Fruit fly (Drosophila melanogaster): ENCODE data around the gene CG7968.
A peak's percentile ranks its signal among the peaks of the same experiment; 100 is the strongest.

The CG7968 gene

dm6 chr2L:13835002-13835910, 13.9 kb upstream of the CG7968 start, which contains the start of the genes mRpS23 and CenG1A (continued):
- TF ChIP-seq CG14965 (GFP tag; optimal IDR thresholded peaks at IDR 0.05; ENCODE audit: borderline replicate concordance) (peak; percentile 93), pum (GFP tag; optimal IDR thresholded peaks at IDR 0.05) (peak; percentile 100), B-H2 (GFP tag; optimal IDR thresholded peaks at IDR 0.05) (peak; percentile 99), bab2 (GFP tag; optimal IDR thresholded peaks at IDR 0.05) (peak; percentile 100), pb (GFP tag; optimal IDR thresholded peaks at IDR 0.05) (peak; percentile 99), Jarid2 (GFP tag; optimal IDR thresholded peaks at IDR 0.05) (peak; percentile 97), tio (GFP tag; optimal IDR thresholded peaks at IDR 0.05) (no peak), nau (GFP tag; optimal IDR thresholded peaks at IDR 0.05) (peak; percentile 100), CG34422 (GFP tag; IDR thresholded peaks at IDR 0.05) (peak; percentile 100), CG7963 (GFP tag; IDR thresholded peaks at IDR 0.05; ENCODE audit: partially characterized antibody) (peak; percentile 74; the same call in 2 of the 3 replicates), CG17568 (GFP tag; optimal IDR thresholded peaks at IDR 0.05) (peak; percentile 100), Trl (optimal IDR thresholded peaks at IDR 0.05) (no peak), Trl (GFP tag; optimal IDR thresholded peaks at IDR 0.05) (peak; percentile 100), CG16815 (GFP tag; optimal IDR thresholded peaks at IDR 0.05) (peak; percentile 100), CG4730 (GFP tag; IDR thresholded peaks at IDR 0.05) (peak; percentile 100), CG18262 (tag; optimal IDR thresholded peaks at IDR 0.05) (peak; percentile 100), en (GFP tag; optimal IDR thresholded peaks at IDR 0.05) (peak; percentile 100), C15 (GFP tag; IDR thresholded peaks at IDR 0.05) (peak; percentile 100), CG1024 (GFP tag; IDR thresholded peaks at IDR 0.05) (peak; percentile 99), mam (GFP tag; optimal IDR thresholded peaks at IDR 0.05) (peak; percentile 100), CG1792 (GFP tag; optimal IDR thresholded peaks at IDR 0.05) (peak; percentile 99), lov (optimal IDR thresholded peaks at IDR 0.05) (no peak), lov (GFP tag; IDR thresholded peaks at IDR 0.05) (peak; percentile 100), CG30403 (GFP tag; optimal IDR thresholded peaks at IDR 0.05) (peak; percentile 100), unpg (GFP tag; optimal IDR thresholded peaks at IDR 0.05) (peak; percentile 100), onecut (GFP tag; IDR thresholded peaks at IDR 0.05) (peak; percentile 99), CG7372 (GFP tag; IDR thresholded peaks at IDR 0.05) (peak; percentile 100), CG15073 (GFP tag; optimal IDR thresholded peaks at IDR 0.05) (peak; percentile 94), HmgD (GFP tag; optimal IDR thresholded peaks at IDR 0.05) (peak; percentile 99), tx (GFP tag; optimal IDR thresholded peaks at IDR 0.05) (peak; percentile 99), Doc2 (GFP tag; IDR thresholded peaks at IDR 0.05) (peak; percentile 99), luna (GFP tag; optimal IDR thresholded peaks at IDR 0.05) (peak; percentile 99), slbo (GFP tag; IDR thresholded peaks at IDR 0.05) (peak; percentile 100), fd64A (GFP tag; optimal IDR thresholded peaks at IDR 0.05) (peak; percentile 100), Antp (GFP tag; optimal IDR thresholded peaks at IDR 0.05) (peak; percentile 100), shn (GFP tag; optimal IDR thresholded peaks at IDR 0.05) (peak; percentile 99), zen2 (GFP tag; IDR thresholded peaks at IDR 0.05; ENCODE audit: partially characterized antibody) (no peak; the same call in 2 of the 3 replicates), NFAT (GFP tag; IDR thresholded peaks at IDR 0.05) (peak; percentile 100), CG4424 (GFP tag; optimal IDR thresholded peaks at IDR 0.05) (peak; percentile 100), CG11696 (GFP tag; IDR thresholded peaks at IDR 0.05) (peak; percentile 99), bcd (GFP tag; optimal IDR thresholded peaks at IDR 0.05) (peak; percentile 100), CG33557 (GFP tag; optimal IDR thresholded peaks at IDR 0.05) (peak; percentile 99), br (optimal IDR thresholded peaks at IDR 0.05) (no peak), Med (GFP tag) (peak; percentile 100), Doc3 (GFP tag; IDR thresholded peaks at IDR 0.05; ENCODE audit: partially characterized antibody) (peak; percentile 84), CG15696 (tag; optimal IDR thresholded peaks at IDR 0.05) (peak; percentile 99), Dek (tag; optimal IDR thresholded peaks at IDR 0.05) (peak; percentile 100), CG4617 (GFP tag; optimal IDR thresholded peaks at IDR 0.05; ENCODE audit: borderline replicate concordance) (peak; percentile 100), CG34376 (GFP tag; optimal IDR thresholded peaks at IDR 0.05) (peak; percentile 99), Optix (GFP tag; IDR thresholded peaks at IDR 0.05) (peak; percentile 100)
